Fruit fly (Drosophila melanogaster): Measurements from ENCODE around the gene Lgr4.
A peak's percentile ranks its signal among the peaks of the same experiment; 100 is the strongest.

- TF ChIP-seq CG17806 (tag; optimal IDR thresholded peaks at IDR 0.05) (no peak), CG8159 (tag; optimal IDR thresholded peaks at IDR 0.05) (peak; percentile 55), D1 (tag; optimal IDR thresholded peaks at IDR 0.05) (no peak), EcR (GFP tag; optimal IDR thresholded peaks at IDR 0.05) (no peak)
Observed at dm6 chrX:13208075-13208474, 19.1 kb upstream of the Lgr4 start.
